Worm (Caenorhabditis elegans): ENCODE data around the gene math-40.

Gene math-40

ce11 chrII:1844552-1844951 lies 14.1 kb downstream of the math-40 start:
- no peak for TF ChIP-seq fos-1 (tag; optimal IDR thresholded peaks at IDR 0.05)
- no peak for TF ChIP-seq ceh-20 (GFP tag; IDR thresholded peaks at IDR 0.05)

- TF ChIP-seq lin-38 (GFP tag; IDR thresholded peaks at IDR 0.05) (no peak), ceh-82 (tag; optimal IDR thresholded peaks at IDR 0.05) (no peak), hlh-11 (tag; optimal IDR thresholded peaks at IDR 0.05) (no peak), egl-43 (GFP tag; IDR thresholded peaks at IDR 0.05) (0 out of 2 replicates have a peak, but pooled peaks have one; percentile 51), duxl-1 (tag; optimal IDR thresholded peaks at IDR 0.05; ENCODE audit: poor library complexity) (peak; percentile 91), Y5F2A.4 (GFP tag; optimal IDR thresholded peaks at IDR 0.05) (no peak), ZK546.5 (tag; optimal IDR thresholded peaks at IDR 0.05) (no peak), attf-4 (tag; optimal IDR thresholded peaks at IDR 0.05) (no peak), pha-4 (GFP tag; IDR thresholded peaks at IDR 0.05) (no peak), pha-4 (tag; optimal IDR thresholded peaks at IDR 0.05) (no peak), ceh-62 (tag; optimal IDR thresholded peaks at IDR 0.05) (no peak), spr-3 (GFP tag; optimal IDR thresholded peaks at IDR 0.05) (no peak), dve-1 (tag; optimal IDR thresholded peaks at IDR 0.05; ENCODE audit: insufficient read depth) (no peak), ceh-28 (tag; optimal IDR thresholded peaks at IDR 0.05) (no peak), unc-62 (GFP tag; optimal IDR thresholded peaks at IDR 0.05 in 1 of 2) (peak in 1 of 2 experiments; percentile 10), unc-62 (tag; optimal IDR thresholded peaks at IDR 0.05) (no peak)
Measured at ce11 chrII:1848109-1848508, 17.7 kb downstream of the math-40 start, which contains the start of gene fbxb-97. fbxb-97 (minus strand) TSS chrII:1848161.

ce11 chrII:1850299-1850698 lies 19.9 kb downstream of the math-40 start, which contains the start of gene fbxb-96:
fbxb-96 (minus strand) TSS chrII:1850399.
- TF ChIP-seq hif-1 (tag; optimal IDR thresholded peaks at IDR 0.05) (no peak), ztf-11 (tag; optimal IDR thresholded peaks at IDR 0.05) (no peak), ceh-20 (GFP tag; IDR thresholded peaks at IDR 0.05) (no peak), ceh-62 (tag; optimal IDR thresholded peaks at IDR 0.05) (no peak), zfp-2 (tag; optimal IDR thresholded peaks at IDR 0.05) (no peak), ceh-32 (tag; optimal IDR thresholded peaks at IDR 0.05; ENCODE audit: poor library complexity) (no peak), saeg-2 (GFP tag; IDR thresholded peaks at IDR 0.05) (no peak), ceh-28 (tag; optimal IDR thresholded peaks at IDR 0.05) (no peak), F44E2.7 (GFP tag; IDR thresholded peaks at IDR 0.05) (no peak), lin-39 (tag; optimal IDR thresholded peaks at IDR 0.05) (no peak), nhr-10 (tag; optimal IDR thresholded peaks at IDR 0.05) (no peak), lir-3 (tag; optimal IDR thresholded peaks at IDR 0.05) (no peak), Y5F2A.4 (GFP tag; optimal IDR thresholded peaks at IDR 0.05) (no peak), dpl-1 (GFP tag; optimal IDR thresholded peaks at IDR 0.05) (no peak), lin-38 (GFP tag; IDR thresholded peaks at IDR 0.05) (no peak), lin-13 (GFP tag; optimal IDR thresholded peaks at IDR 0.05) (no peak)

- TF ChIP-seq hlh-11 (tag; optimal IDR thresholded peaks at IDR 0.05) (peak; percentile 6), dpl-1 (GFP tag; optimal IDR thresholded peaks at IDR 0.05) (no peak)
Measured at ce11 chrII:1850840-1851294, 20.4 kb downstream of the math-40 start, which contains the start of gene C52E2.3. C52E2.3 (plus strand) TSS chrII:1851244.

- TF ChIP-seq lin-1 (GFP tag; IDR thresholded peaks at IDR 0.05) (peak; percentile 97), rbr-2 (tag; optimal IDR thresholded peaks at IDR 0.05) (no peak), lin-15B (tag; optimal IDR thresholded peaks at IDR 0.05) (no peak), daf-16 (GFP tag; optimal IDR thresholded peaks at IDR 0.05) (no peak), daf-16 (tag; optimal IDR thresholded peaks at IDR 0.05) (peak; percentile 85), spr-3 (GFP tag; optimal IDR thresholded peaks at IDR 0.05) (no peak), zip-11 (GFP tag; IDR thresholded peaks at IDR 0.05) (no peak), nhr-42 (GFP tag; IDR thresholded peaks at IDR 0.05) (peak; percentile 52; the same call in 1 of the 2 replicates), nhr-77 (tag; optimal IDR thresholded peaks at IDR 0.05) (peak; percentile 94), hlh-30 (tag; optimal IDR thresholded peaks at IDR 0.05; ENCODE audit: insufficient read depth) (peak; percentile 2), dmd-6 (GFP tag; IDR thresholded peaks at IDR 0.05) (peak; percentile 99), Y48G9A.11 (GFP tag; IDR thresholded peaks at IDR 0.05) (no peak), nhr-6 (tag; optimal IDR thresholded peaks at IDR 0.05) (peak; percentile 57), mxl-3 (GFP tag; optimal IDR thresholded peaks at IDR 0.05) (peak; percentile 47), lin-39 (tag; optimal IDR thresholded peaks at IDR 0.05) (no peak), dmd-8 (GFP tag; IDR thresholded peaks at IDR 0.05) (no peak), nhr-11 (tag; optimal IDR thresholded peaks at IDR 0.05) (no peak), tra-1 (GFP tag; IDR thresholded peaks at IDR 0.05) (peak; percentile 97), aha-1 (tag) (peak; percentile 38), ceh-28 (tag; optimal IDR thresholded peaks at IDR 0.05) (no peak)
Measured at ce11 chrII:1851716-1852115, 21.3 kb downstream of the math-40 start.
